Worm (Caenorhabditis elegans) whole organism, L1 larva: ENCODE results near the gene clec-164.

Experiments
- C16A3.4 ChIP-seq: fragments of 150-350 bp; optimal IDR thresholded peaks from 2 replicates; lab custom pipeline; 2014; ENCODE audit warnings: missing biosample characterization, missing genetic modification characterization
- C34B4.2 ChIP-seq: sonication (generic microtip); optimal IDR thresholded peaks from 2 replicates; lab custom pipeline; 2017; ENCODE audit warnings: mild to moderate bottlenecking, missing genetic modification characterization, missing compliant biosample characterization
- blmp-1 ChIP-seq: fragments of 150-350 bp; optimal IDR thresholded peaks from 2 replicates; lab custom pipeline; 2014; ENCODE audit warnings: missing biosample characterization, missing genetic modification characterization
- ceh-8 ChIP-seq: fragments of 200-800 bp; sonication (Bioruptor generic); optimal IDR thresholded peaks from 2 replicates; lab custom pipeline; 2018; ENCODE audit warnings: mild to moderate bottlenecking, missing genetic modification characterization, moderate library complexity, missing compliant biosample characterization
- ceh-82 ChIP-seq, 3 experiments: fragments of 150-350 bp in 1 of 3; sonication (generic microtip) in 2 of 3; optimal IDR thresholded peaks; 2 replicates each; lab custom pipeline; 2014 to 2017; ENCODE audit warnings: missing biosample characterization in 3 of 3, missing genetic modification characterization in 3 of 3
- ceh-88 ChIP-seq: fragments of 200-800 bp; sonication (Bioruptor generic); IDR thresholded peaks from 2 replicates; pipeline ENCODE4 v1.3.6; 2022; ENCODE audit warnings: missing genetic modification characterization, missing compliant biosample characterization
- dsc-1 ChIP-seq: sonication (generic microtip); optimal IDR thresholded peaks from 2 replicates; lab custom pipeline; 2016; ENCODE audit warnings: mild to moderate bottlenecking, missing genetic modification characterization, missing compliant biosample characterization
- efl-1 ChIP-seq, 4 experiments: fragments of 150-350 bp; optimal IDR thresholded peaks in 3 of 4; peaks in 1 of 4; 1 replicate in 1 of 4; 2 replicates in 3 of 4; lab custom pipeline; 2014; ENCODE audit warnings: missing biosample characterization in 2 of 4, missing genetic modification characterization in 2 of 4, missing genetic modification reagents in 2 of 4
- egl-13 ChIP-seq: sonication (generic microtip); optimal IDR thresholded peaks from 2 replicates; lab custom pipeline; 2016; ENCODE audit warnings: missing genotype, missing genetic modification reagents, missing genetic modification characterization, missing compliant biosample characterization
- elt-2 ChIP-seq: sonication (generic microtip); optimal IDR thresholded peaks from 2 replicates; lab custom pipeline; 2016; ENCODE audit warnings: missing genetic modification characterization, mild to moderate bottlenecking, inconsistent platforms, missing compliant biosample characterization, missing genetic modification reagents
- ets-5 ChIP-seq: fragments of 200-800 bp; sonication (Bioruptor generic); IDR thresholded peaks from 2 replicates; pipeline ENCODE4 v1.3.6; 2022; ENCODE audit warnings: missing genetic modification characterization, missing compliant biosample characterization
- fos-1 ChIP-seq: fragments of 150-350 bp; optimal IDR thresholded peaks from 2 replicates; lab custom pipeline; 2014; ENCODE audit warnings: missing biosample characterization, missing genetic modification characterization
- grh-1 ChIP-seq: fragments of 200-800 bp; sonication (Bioruptor generic); IDR thresholded peaks from 2 replicates; pipeline ENCODE4 v1.3.6; 2022; ENCODE audit warnings: missing genetic modification reagents, missing genetic modification characterization, missing compliant biosample characterization
- hpl-2 ChIP-seq: fragments of 150-350 bp; optimal IDR thresholded peaks from 2 replicates; lab custom pipeline; 2014; ENCODE audit warnings: missing biosample characterization, missing genetic modification reagents, missing genetic modification characterization
- irx-1 ChIP-seq: sonication (generic microtip); optimal IDR thresholded peaks from 2 replicates; lab custom pipeline; 2016; ENCODE audit warnings: missing genetic modification characterization, missing compliant biosample characterization
- isw-1 ChIP-seq: fragments of 200-800 bp; sonication (Bioruptor generic); IDR thresholded peaks from 2 replicates; pipeline ENCODE4 v1.3.6; 2022; ENCODE audit warnings: missing genetic modification characterization, missing compliant biosample characterization
- jun-1 ChIP-seq: fragments of 150-350 bp; optimal IDR thresholded peaks from 2 replicates; lab custom pipeline; 2014; ENCODE audit warnings: missing biosample characterization, missing genetic modification reagents, missing genetic modification characterization
- lin-14 ChIP-seq: fragments of 200-800 bp; sonication (Bioruptor generic); optimal IDR thresholded peaks from 2 replicates; lab custom pipeline; 2018; ENCODE audit warnings: mild to moderate bottlenecking, missing genetic modification characterization, moderate library complexity, missing compliant biosample characterization
- lin-35 ChIP-seq, 2 experiments: fragments of 150-350 bp; optimal IDR thresholded peaks; 2 replicates each; lab custom pipeline; 2014; ENCODE audit warnings: missing biosample characterization in 2 of 2, missing genetic modification characterization in 2 of 2, missing genetic modification reagents in 2 of 2
- lin-39 ChIP-seq: fragments of 150-350 bp; optimal IDR thresholded peaks from 2 replicates; lab custom pipeline; 2014; ENCODE audit warnings: missing biosample characterization, missing genetic modification reagents, missing genetic modification characterization
- lir-3 ChIP-seq: sonication (generic microtip); optimal IDR thresholded peaks from 2 replicates; lab custom pipeline; 2016; ENCODE audit warnings: mild to moderate bottlenecking, missing genetic modification characterization, moderate library complexity, missing compliant biosample characterization; ENCODE audit not compliant: poor library complexity
- lsy-2 ChIP-seq, 2 experiments: fragments of 150-350 bp; optimal IDR thresholded peaks; 2 replicates each; lab custom pipeline; 2014; ENCODE audit warnings: missing biosample characterization in 2 of 2, missing genetic modification characterization in 2 of 2
- mab-9 ChIP-seq: fragments of 200-800 bp; sonication (Bioruptor generic); IDR thresholded peaks from 2 replicates; pipeline ENCODE4 v1.3.6; 2022; ENCODE audit warnings: missing genetic modification reagents, missing genetic modification characterization, missing compliant biosample characterization
- mdl-1 ChIP-seq, 2 experiments: fragments of 150-350 bp; optimal IDR thresholded peaks; 2 replicates each; lab custom pipeline; 2014 to 2017; ENCODE audit warnings: missing biosample characterization in 2 of 2, missing genetic modification characterization in 2 of 2, inconsistent platforms in 1 of 2
- nhr-19 ChIP-seq: fragments of 200-800 bp; sonication (Bioruptor generic); conservative IDR thresholded peaks from 2 replicates; pipeline ENCODE4 v1.3.6; 2022; ENCODE audit warnings: missing genetic modification characterization, missing compliant biosample characterization
- nhr-237 ChIP-seq: fragments of 150-350 bp; optimal IDR thresholded peaks from 2 replicates; lab custom pipeline; 2014; ENCODE audit warnings: missing biosample characterization, missing genetic modification characterization
- nhr-28 ChIP-seq: fragments of 150-350 bp; optimal IDR thresholded peaks from 2 replicates; lab custom pipeline; 2014; ENCODE audit warnings: missing biosample characterization, missing genetic modification characterization
- nhr-76 ChIP-seq: sonication (generic microtip); optimal IDR thresholded peaks from 2 replicates; lab custom pipeline; 2017; ENCODE audit warnings: missing biosample characterization, missing genetic modification characterization
- nhr-85 ChIP-seq: sonication (generic microtip); peaks from one replicate; lab custom pipeline; 2016; ENCODE audit warnings: missing genetic modification characterization, inconsistent platforms, missing compliant biosample characterization
- pax-3 ChIP-seq: fragments of 200-800 bp; sonication (Bioruptor generic); optimal IDR thresholded peaks from 2 replicates; lab custom pipeline; 2018; ENCODE audit warnings: mild to moderate bottlenecking, missing genetic modification characterization, moderate library complexity, missing compliant biosample characterization
- snpc-4 ChIP-seq: fragments of 150-350 bp; optimal IDR thresholded peaks from 2 replicates; lab custom pipeline; 2014; ENCODE audit warnings: missing biosample characterization, missing genetic modification characterization
- snu-23 ChIP-seq: sonication (generic microtip); optimal IDR thresholded peaks from 2 replicates; lab custom pipeline; 2016; ENCODE audit warnings: missing genetic modification characterization, missing compliant biosample characterization
- sox-4 ChIP-seq: sonication (generic microtip); optimal IDR thresholded peaks from 2 replicates; lab custom pipeline; 2016; ENCODE audit warnings: missing genetic modification characterization, missing compliant biosample characterization
- sptf-1 ChIP-seq: fragments of 150-350 bp; optimal IDR thresholded peaks from 2 replicates; lab custom pipeline; 2014; ENCODE audit warnings: missing biosample characterization, missing genetic modification characterization
- swsn-7 ChIP-seq: sonication (generic microtip); optimal IDR thresholded peaks from 2 replicates; lab custom pipeline; 2016; ENCODE audit warnings: missing genetic modification characterization, missing compliant biosample characterization
- tbx-2 ChIP-seq: sonication (generic microtip); optimal IDR thresholded peaks from 2 replicates; lab custom pipeline; 2016; ENCODE audit warnings: missing genetic modification characterization, missing compliant biosample characterization
- unc-30 ChIP-seq: sonication (generic microtip); optimal IDR thresholded peaks from 2 replicates; lab custom pipeline; 2017; ENCODE audit warnings: missing biosample characterization, missing genetic modification characterization
- vab-15 ChIP-seq: sonication (generic microtip); optimal IDR thresholded peaks from 2 replicates; lab custom pipeline; 2017; ENCODE audit warnings: missing genotype, mild to moderate bottlenecking, missing genetic modification characterization, missing compliant biosample characterization
- xbp-1 ChIP-seq: sonication (generic microtip); optimal IDR thresholded peaks from 2 replicates; lab custom pipeline; 2016; ENCODE audit warnings: missing genetic modification characterization, missing compliant biosample characterization
- zag-1 ChIP-seq: fragments of 150-350 bp; optimal IDR thresholded peaks from 2 replicates; lab custom pipeline; 2014; ENCODE audit warnings: missing biosample characterization, missing genetic modification characterization
- ztf-11 ChIP-seq, 2 experiments: sonication (generic microtip); optimal IDR thresholded peaks; 2 replicates each; lab custom pipeline; 2016 to 2017; ENCODE audit warnings: missing genetic modification characterization in 2 of 2, missing biosample characterization in 1 of 2, missing compliant biosample characterization in 1 of 2

clec-164 gene

DNA sequence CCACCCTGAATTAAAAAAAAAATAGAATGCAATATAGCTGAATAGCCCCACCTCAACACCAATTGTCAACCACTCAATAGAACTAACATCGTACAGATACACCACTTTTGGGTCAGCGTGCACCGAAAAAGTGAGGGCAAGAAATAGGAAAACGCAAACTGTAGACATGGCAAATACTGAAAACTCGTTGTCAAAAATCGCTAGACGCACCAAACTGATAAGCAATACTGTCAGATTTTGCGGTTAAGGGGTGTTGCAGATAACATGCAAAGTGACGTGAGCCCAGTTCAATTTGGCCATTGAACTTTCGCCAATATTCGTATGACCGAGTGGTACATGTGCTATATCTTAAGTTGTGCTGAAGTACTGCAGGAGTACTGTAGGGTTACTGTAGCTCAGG is 43.1 kb upstream of the clec-164 start, which contains the start of gene K11H12.3:
Gene K11H12.3, minus strand, starts transcription at position 168 of the 400 bp plus-strand sequence.
- TF ChIP-seq ceh-82 (tag; optimal IDR thresholded peaks at IDR 0.05; lab: Kevin White, UChicago) (no peak), isw-1 (GFP tag; lab: Robert Waterston, UW) (no peak), lir-3 (tag; lab: Kevin White, UChicago) (no peak), zag-1 (tag; lab: Kevin White, UChicago) (no peak), nhr-237 (no peak), irx-1 (tag; lab: Kevin White, UChicago) (no peak), ztf-11 (tag; optimal IDR thresholded peaks at IDR 0.05; lab: Kevin White, UChicago) (no peak), efl-1 (optimal IDR thresholded peaks at IDR 0.05; lab: Kevin White, UChicago) (no peak), efl-1 (GFP tag; optimal IDR thresholded peaks at IDR 0.05 in 1 of 2; lab: Kevin White, UChicago) (peak in 1 of 2 experiments; percentile 29), snpc-4 (tag; lab: Kevin White, UChicago) (no peak), unc-30 (tag; lab: Kevin White, UChicago) (no peak), elt-2 (tag; lab: Kevin White, UChicago) (peak; percentile 33), lin-35 (GFP tag; optimal IDR thresholded peaks at IDR 0.05; lab: Kevin White, UChicago) (peak in 1 of 2 experiments; percentile 4), lin-39 (tag; lab: Kevin White, UChicago) (no peak), jun-1 (no peak), mdl-1 (tag; optimal IDR thresholded peaks at IDR 0.05; lab: Kevin White, UChicago) (no peak)
- TF ChIP-seq, all 84 proteins: peak for 3

DNA sequence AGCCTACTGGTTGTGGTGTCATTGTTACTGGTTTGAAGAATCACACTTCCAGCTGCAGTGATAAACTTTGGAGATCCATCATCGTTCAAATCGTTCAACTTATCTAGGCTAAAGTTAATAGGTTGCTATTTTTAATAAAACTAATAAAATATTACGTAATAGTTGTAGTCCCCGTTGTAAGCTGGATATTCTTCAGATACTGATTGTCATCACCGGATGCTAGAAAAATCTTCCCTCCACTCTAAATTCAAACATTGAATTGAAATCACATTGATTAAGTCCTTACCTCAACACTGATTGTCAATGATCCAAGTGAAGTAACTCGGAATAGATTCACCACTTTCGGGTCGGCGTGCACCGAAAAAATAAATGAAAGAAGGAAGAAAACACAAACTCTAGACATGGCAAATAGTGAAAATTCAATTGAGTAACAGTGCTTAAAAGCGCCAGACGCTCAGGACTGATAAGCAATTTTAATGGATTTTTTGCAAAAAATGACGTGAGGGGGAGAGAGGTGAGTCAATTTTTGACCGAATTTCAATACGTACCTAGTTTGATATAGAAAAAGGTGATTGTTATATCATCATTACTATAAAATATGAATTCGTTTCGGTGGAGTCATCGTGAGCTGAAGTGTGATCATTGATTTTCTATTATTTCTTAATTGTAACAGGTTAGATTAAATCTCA is 40.8 kb upstream of the clec-164 start, which contains the start of the genes K11H12.4 and K11H12.10:
Gene K11H12.4, minus strand, starts transcription at position 413 of the 689 bp plus-strand sequence.
Gene K11H12.10, plus strand, starts transcription at position 605 of the 689 bp plus-strand sequence.
- TF ChIP-seq nhr-85 (tag; lab: Kevin White, UChicago) (peak; percentile 44), efl-1 (optimal IDR thresholded peaks at IDR 0.05; lab: Kevin White, UChicago) (no peak), efl-1 (GFP tag; optimal IDR thresholded peaks at IDR 0.05 in 1 of 2; lab: Kevin White, UChicago) (peak in 1 of 2 experiments; percentile 60), lsy-2 (tag; optimal IDR thresholded peaks at IDR 0.05; lab: Kevin White, UChicago) (no peak), ets-5 (GFP tag; lab: Robert Waterston, UW) (no peak), snu-23 (no peak), tbx-2 (tag; lab: Kevin White, UChicago) (no peak), elt-2 (tag; lab: Kevin White, UChicago) (peak; percentile 43)

ce11 chrIV:676280-676679 is 40.1 kb upstream of the clec-164 start, which contains the start of gene K11H12.5:
Gene K11H12.5, plus strand, starts transcription at chrIV:676580.
- no peak for TF ChIP-seq nhr-28 (tag; lab: Kevin White, UChicago)
- no peak for TF ChIP-seq irx-1 (tag; lab: Kevin White, UChicago)
- TF ChIP-seq hpl-2 (GFP tag; lab: Kevin White, UChicago): no peak
- no peak for TF ChIP-seq sptf-1 (tag; lab: Kevin White, UChicago)
- TF ChIP-seq blmp-1 (tag; lab: Kevin White, UChicago): no peak
- no peak for TF ChIP-seq C34B4.2 (tag; lab: Kevin White, UChicago)
- TF ChIP-seq nhr-19 (GFP tag; lab: Robert Waterston, UW): no peak
- no peak for TF ChIP-seq efl-1 (optimal IDR thresholded peaks at IDR 0.05; lab: Kevin White, UChicago)
- no peak for TF ChIP-seq efl-1 (GFP tag; optimal IDR thresholded peaks at IDR 0.05 in 1 of 2; lab: Kevin White, UChicago)
- TF ChIP-seq snu-23: no peak

- TF ChIP-seq sox-4 (no peak), dsc-1 (tag; lab: Kevin White, UChicago) (peak; percentile 74), ztf-11 (tag; optimal IDR thresholded peaks at IDR 0.05; lab: Kevin White, UChicago) (no peak), grh-1 (0 out of 2 replicates have a peak, but pooled peaks have one; percentile 31), snpc-4 (tag; lab: Kevin White, UChicago) (peak; percentile 54), efl-1 (optimal IDR thresholded peaks at IDR 0.05; lab: Kevin White, UChicago) (peak in 1 of 2 experiments; percentile 42), efl-1 (GFP tag; optimal IDR thresholded peaks at IDR 0.05 in 1 of 2; lab: Kevin White, UChicago) (peak; percentile 49 to 96), nhr-76 (tag; lab: Kevin White, UChicago) (no peak), egl-13 (tag; lab: Kevin White, UChicago) (peak; percentile 46), xbp-1 (peak; percentile 22), ceh-88 (0 out of 2 replicates have a peak, but pooled peaks have one; percentile 9), nhr-85 (tag; lab: Kevin White, UChicago) (peak; percentile 70), fos-1 (peak; percentile 28), swsn-7 (tag; lab: Kevin White, UChicago) (peak; percentile 60), vab-15 (tag; lab: Kevin White, UChicago) (no peak), mab-9 (GFP tag; lab: Robert Waterston, UW) (no peak), pax-3 (peak; percentile 40), lin-14 (GFP tag; lab: Kevin White, UChicago) (peak; percentile 60), C16A3.4 (tag; lab: Kevin White, UChicago) (peak; percentile 64), ceh-8 (GFP tag; lab: Kevin White, UChicago) (no peak), lir-3 (tag; lab: Kevin White, UChicago) (peak; percentile 16)
These were observed 33.6 kb upstream of the clec-164 start for ce11 chrIV:682726-683340.
